Fruit fly (Drosophila melanogaster): ENCODE results near the gene Obp93a.

DNA sequence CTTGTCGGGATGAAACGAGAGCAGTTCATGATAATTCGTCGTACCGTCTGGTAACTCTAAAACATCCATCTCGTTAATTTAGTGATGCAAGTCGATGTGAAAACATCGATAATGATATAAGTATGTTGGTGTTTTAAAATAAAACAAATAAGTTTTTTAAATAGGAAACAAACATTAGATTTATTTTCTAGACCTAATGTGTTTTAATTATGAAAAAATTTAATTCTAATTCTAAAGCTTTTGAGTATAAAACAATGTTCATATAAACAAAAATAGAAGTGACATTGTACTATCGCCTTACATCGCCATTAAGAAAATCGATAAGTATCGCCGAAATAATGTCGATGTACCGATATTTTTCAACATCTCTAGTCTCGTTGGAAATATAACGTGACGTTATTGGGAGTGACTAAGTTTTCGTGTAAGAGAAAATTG is 18.5 kb downstream of the Obp93a start, which contains the start of gene Rab11:
- no peak for TF ChIP-seq CG8478 (optimal IDR thresholded peaks at IDR 0.05)
- TF ChIP-seq pan (optimal IDR thresholded peaks at IDR 0.05), result no peak
- no peak for TF ChIP-seq psq (optimal IDR thresholded peaks at IDR 0.05)

Measured in whole organism.